Fruit fly (Drosophila melanogaster): Measurements from ENCODE around the gene Dbct.

The Dbct gene

DNA sequence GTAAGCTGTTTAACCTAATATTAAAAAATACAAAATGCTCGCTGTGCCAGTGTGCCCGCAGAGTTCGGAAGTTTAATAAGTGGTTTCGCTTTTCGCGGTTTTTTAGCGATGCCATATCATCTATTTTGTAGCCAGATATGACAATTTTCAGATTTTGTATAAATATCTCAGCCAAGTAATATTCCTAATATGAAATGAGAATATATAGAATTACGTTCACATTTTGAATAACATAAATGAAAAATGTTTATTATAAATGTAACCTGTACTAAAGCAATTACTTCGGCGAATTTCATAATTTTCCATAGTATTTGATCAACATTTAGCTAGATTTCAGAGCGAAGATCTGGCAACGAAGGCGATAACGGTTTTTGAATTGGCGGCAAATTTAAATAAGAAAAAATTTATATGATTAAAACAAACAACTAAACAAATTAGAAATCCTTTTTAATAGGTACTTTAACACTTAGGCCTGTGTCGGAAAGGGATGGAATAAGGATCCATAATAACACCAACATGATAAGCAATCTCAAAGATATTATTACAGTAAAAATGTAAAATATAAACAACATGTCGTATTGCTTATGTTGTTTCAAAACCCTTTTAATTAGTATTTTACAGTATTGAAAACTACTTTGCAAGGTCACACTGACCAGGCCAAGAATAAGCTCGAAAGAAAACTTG, 19.4 kb upstream of the Dbct start, which contains the start of the genes opm and dob (continued):
- TF ChIP-seq CG18011 (GFP tag; optimal IDR thresholded peaks at IDR 0.05) = no peak
- TF ChIP-seq CG15696 (tag; optimal IDR thresholded peaks at IDR 0.05) = peak; percentile 16
- TF ChIP-seq CG8478 (optimal IDR thresholded peaks at IDR 0.05) = no peak
- TF ChIP-seq gsb-n (tag; optimal IDR thresholded peaks at IDR 0.05) = no peak
- no peak for TF ChIP-seq jumu (GFP tag; optimal IDR thresholded peaks at IDR 0.05)
- TF ChIP-seq nom (GFP tag; optimal IDR thresholded peaks at IDR 0.05) = no peak
- TF ChIP-seq Side (GFP tag; optimal IDR thresholded peaks at IDR 0.05) = no peak
- TF ChIP-seq Atf3 (GFP tag; optimal IDR thresholded peaks at IDR 0.05) = no peak
- TF ChIP-seq CG9817 (tag; optimal IDR thresholded peaks at IDR 0.05) = peak; percentile 21
- TF ChIP-seq Sry-β (GFP tag; optimal IDR thresholded peaks at IDR 0.05) = peak; percentile 95
- no peak for TF ChIP-seq mam (GFP tag; optimal IDR thresholded peaks at IDR 0.05)
- no peak for TF ChIP-seq ems (GFP tag; optimal IDR thresholded peaks at IDR 0.05)
- TF ChIP-seq CG11085 (GFP tag; IDR thresholded peaks at IDR 0.05) = no peak
- TF ChIP-seq eve (GFP tag; optimal IDR thresholded peaks at IDR 0.05) = no peak
- TF ChIP-seq Hr3 (GFP tag; optimal IDR thresholded peaks at IDR 0.05) = peak; percentile 9
- no peak for TF ChIP-seq gce (GFP tag; IDR thresholded peaks at IDR 0.05)
- TF ChIP-seq sens-2 (GFP tag; IDR thresholded peaks at IDR 0.05) = no peak
- TF ChIP-seq CG15514 (GFP tag; optimal IDR thresholded peaks at IDR 0.05) = peak; percentile 48
- TF ChIP-seq Lhr (GFP tag; optimal IDR thresholded peaks at IDR 0.05) = peak; percentile 26
- no peak for TF ChIP-seq psq (GFP tag; optimal IDR thresholded peaks at IDR 0.05)
- no peak for TF ChIP-seq CG5953 (GFP tag; IDR thresholded peaks at IDR 0.05)
- TF ChIP-seq Deaf1 (tag; optimal IDR thresholded peaks at IDR 0.05) = no peak
- TF ChIP-seq Ssrp (tag; optimal IDR thresholded peaks at IDR 0.05) = peak; percentile 27
- peak in 1 of 2 experiments; percentile 3 for TF ChIP-seq dpn (GFP tag; optimal IDR thresholded peaks at IDR 0.05)
- TF ChIP-seq Trl (optimal IDR thresholded peaks at IDR 0.05) = no peak
- TF ChIP-seq Trl (GFP tag; optimal IDR thresholded peaks at IDR 0.05) = no peak
- TF ChIP-seq CG11504 (tag; optimal IDR thresholded peaks at IDR 0.05) = peak; percentile 56
- TF ChIP-seq Med (GFP tag) = peak; percentile 71
- no peak for TF ChIP-seq Ada2b (GFP tag; IDR thresholded peaks at IDR 0.05)
- TF ChIP-seq mirr (GFP tag; optimal IDR thresholded peaks at IDR 0.05) = no peak
- no peak for TF ChIP-seq CG14050 (GFP tag; IDR thresholded peaks at IDR 0.05)
- peak; percentile 63 for TF ChIP-seq pzg (GFP tag; optimal IDR thresholded peaks at IDR 0.05)
- TF ChIP-seq yki (optimal IDR thresholded peaks at IDR 0.05) = no peak
- no peak for TF ChIP-seq unc-4 (GFP tag; IDR thresholded peaks at IDR 0.05; ENCODE audit: partially characterized antibody)
- no peak for TF ChIP-seq zen2 (GFP tag; IDR thresholded peaks at IDR 0.05; ENCODE audit: partially characterized antibody)
- TF ChIP-seq wek (GFP tag; optimal IDR thresholded peaks at IDR 0.05) = no peak
- TF ChIP-seq Nf-YB (GFP tag; optimal IDR thresholded peaks at IDR 0.05) = no peak
- TF ChIP-seq CG30020 (tag; optimal IDR thresholded peaks at IDR 0.05) = peak; percentile 48
- no peak for TF ChIP-seq ERR (GFP tag; optimal IDR thresholded peaks at IDR 0.05)
- TF ChIP-seq CG4424 (GFP tag; optimal IDR thresholded peaks at IDR 0.05) = peak; percentile 9
- peak; percentile 37 for TF ChIP-seq Meics (GFP tag; optimal IDR thresholded peaks at IDR 0.05)
- TF ChIP-seq slou (GFP tag; optimal IDR thresholded peaks at IDR 0.05) = no peak
- TF ChIP-seq seq (GFP tag; IDR thresholded peaks at IDR 0.05) = no peak
- TF ChIP-seq CG10431 (GFP tag; optimal IDR thresholded peaks at IDR 0.05) = no peak
- peak; percentile 59 for TF ChIP-seq CG12659 (GFP tag; optimal IDR thresholded peaks at IDR 0.05)
- no peak for TF ChIP-seq tll (GFP tag; optimal IDR thresholded peaks at IDR 0.05)
- TF ChIP-seq D19B (GFP tag; optimal IDR thresholded peaks at IDR 0.05) = no peak
- TF ChIP-seq tio (GFP tag; optimal IDR thresholded peaks at IDR 0.05) = no peak
- no peak for TF ChIP-seq CG4282 (GFP tag; optimal IDR thresholded peaks at IDR 0.05)
- no peak for TF ChIP-seq H2.0 (GFP tag; IDR thresholded peaks at IDR 0.05)
- TF ChIP-seq CG10543 (GFP tag; optimal IDR thresholded peaks at IDR 0.05) = peak; percentile 6

All from whole organism, embryonic.